Fruit fly (Drosophila melanogaster): ENCODE measurements around the gene CG34375.

DNA sequence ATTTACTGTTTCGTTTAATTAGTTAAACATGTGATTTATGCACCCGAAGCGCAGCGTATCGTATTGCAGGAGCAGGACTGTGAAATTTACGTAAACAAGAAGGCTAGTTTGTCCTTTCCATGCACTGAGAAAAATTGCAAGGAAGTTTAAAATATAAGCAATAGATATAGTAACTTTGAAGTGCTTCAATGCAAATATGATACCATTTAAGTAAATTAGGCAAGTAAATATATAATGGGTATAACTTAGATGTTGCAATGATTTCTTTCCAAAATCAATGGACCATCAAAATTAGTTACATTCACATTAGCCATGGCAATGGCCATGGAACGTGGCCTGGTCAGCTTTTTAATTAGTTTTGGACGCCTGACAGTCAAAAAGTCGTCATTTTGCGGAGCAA, 20.5 kb upstream of the CG34375 start:
- no peak for TF ChIP-seq spab (GFP tag; optimal IDR thresholded peaks at IDR 0.05)
- TF ChIP-seq CG31627 (GFP tag; optimal IDR thresholded peaks at IDR 0.05): no peak
- no peak for TF ChIP-seq CG7368 (GFP tag; optimal IDR thresholded peaks at IDR 0.05)
- no peak for TF ChIP-seq vri (GFP tag; optimal IDR thresholded peaks at IDR 0.05)
- no peak for TF ChIP-seq OdsH (GFP tag; optimal IDR thresholded peaks at IDR 0.05)
- no peak for TF ChIP-seq fd59A (GFP tag; optimal IDR thresholded peaks at IDR 0.05)
- no peak for TF ChIP-seq CG3919 (GFP tag; optimal IDR thresholded peaks at IDR 0.05)
- TF ChIP-seq CG15336 (GFP tag; IDR thresholded peaks at IDR 0.05): no peak
- no peak for TF ChIP-seq CG6808 (GFP tag; optimal IDR thresholded peaks at IDR 0.05)
- no peak for TF ChIP-seq dac (GFP tag; optimal IDR thresholded peaks at IDR 0.05)
- TF ChIP-seq dsx (GFP tag; optimal IDR thresholded peaks at IDR 0.05; ENCODE audit: poor library complexity, severe bottlenecking): no peak
- TF ChIP-seq CG11902 (GFP tag; optimal IDR thresholded peaks at IDR 0.05): no peak

Data from whole organism, prepupa.